Worm (Caenorhabditis elegans): Measurements from ENCODE around the gene H34I24.1.

ce11 chrIII:2855929-2856328, 9.1 kb downstream of the H34I24.1 start, which contains the start of gene F56F11.4:
- no peak for TF ChIP-seq fkh-2 (tag; optimal IDR thresholded peaks at IDR 0.05)
- TF ChIP-seq egl-27 (tag; optimal IDR thresholded peaks at IDR 0.05): no peak
- TF ChIP-seq nhr-28 (tag; optimal IDR thresholded peaks at IDR 0.05): no peak
- TF ChIP-seq aly-2 (tag; optimal IDR thresholded peaks at IDR 0.05): no peak
- TF ChIP-seq nhr-76 (tag; optimal IDR thresholded peaks at IDR 0.05): no peak
- TF ChIP-seq nhr-77 (tag; optimal IDR thresholded peaks at IDR 0.05): no peak
- TF ChIP-seq lin-15B (tag; optimal IDR thresholded peaks at IDR 0.05): no peak
- TF ChIP-seq unc-39 (tag; optimal IDR thresholded peaks at IDR 0.05): no peak

Measured in whole organism, L3 larva.